Fruit fly (Drosophila melanogaster) whole organism, embryonic: ENCODE results near the gene Tmem214.

Source experiments
- Atf-2 ChIP-seq: fragments of 200-800 bp; sonication (Bioruptor generic); optimal IDR thresholded peaks from 2 replicates; lab custom pipeline; 2016; ENCODE audit warnings: missing biosample characterization, missing genetic modification characterization
- Atf6 ChIP-seq: fragments of 200-800 bp; sonication (Bioruptor generic); IDR thresholded peaks from 2 replicates; pipeline ENCODE4 v1.3.6; 2022; ENCODE audit warnings: missing biosample characterization, missing genetic modification characterization
- CG10462 ChIP-seq: fragments of 200-800 bp; sonication (Bioruptor generic); optimal IDR thresholded peaks from 2 replicates; lab custom pipeline; 2016; ENCODE audit warnings: missing biosample characterization, missing genetic modification characterization
- CG11398 ChIP-seq: fragments of 200-800 bp; sonication (Bioruptor generic); optimal IDR thresholded peaks from 2 replicates; lab custom pipeline; 2016; ENCODE audit warnings: missing biosample characterization, missing genetic modification characterization
- CG12071 ChIP-seq: fragments of 200-800 bp; sonication (Bioruptor generic); optimal IDR thresholded peaks from 3 replicates; lab custom pipeline; 2018; ENCODE audit warnings: missing biosample characterization, mild to moderate bottlenecking, missing genetic modification characterization
- CG12769 ChIP-seq: fragments of 200-800 bp; sonication (Bioruptor generic); optimal IDR thresholded peaks from 2 replicates; lab custom pipeline; 2019; ENCODE audit warnings: missing biosample characterization, mild to moderate bottlenecking, missing genetic modification characterization, moderate library complexity
- CG12942 ChIP-seq: fragments of 200-800 bp; sonication (Bioruptor generic); optimal IDR thresholded peaks from 3 replicates; lab custom pipeline; 2016; ENCODE audit warnings: missing biosample characterization, missing genetic modification characterization
- CG13287 ChIP-seq: fragments of 200-800 bp; sonication (Bioruptor generic); IDR thresholded peaks from 2 replicates; pipeline ENCODE4 v1.3.6; 2022; ENCODE audit warnings: missing biosample characterization, missing genetic modification characterization; ENCODE audit not compliant: partially characterized antibody
- CG13624 ChIP-seq: fragments of 200-800 bp; sonication (Bioruptor generic); optimal IDR thresholded peaks from 2 replicates; lab custom pipeline; 2016; ENCODE audit warnings: missing biosample characterization, missing genetic modification characterization
- CG13775 ChIP-seq: fragments of 200-800 bp; sonication (Bioruptor generic); optimal IDR thresholded peaks from 3 replicates; lab custom pipeline; 2017; ENCODE audit warnings: missing biosample characterization, mild to moderate bottlenecking, missing genetic modification characterization
- CG14710 ChIP-seq: fragments of 200-800 bp; sonication (Bioruptor generic); optimal IDR thresholded peaks from 3 replicates; lab custom pipeline; 2019; ENCODE audit warnings: missing biosample characterization, mild to moderate bottlenecking, missing genetic modification characterization, moderate library complexity
- CG15696 ChIP-seq: fragments of 200-800 bp; sonication (Bioruptor generic); optimal IDR thresholded peaks from 2 replicates; lab custom pipeline; 2019; ENCODE audit warnings: missing biosample characterization, mild to moderate bottlenecking, missing genetic modification characterization, moderate library complexity
- CG2116 ChIP-seq: fragments of 200-800 bp; sonication (Bioruptor generic); optimal IDR thresholded peaks from 3 replicates; lab custom pipeline; 2018; ENCODE audit warnings: missing biosample characterization, mild to moderate bottlenecking, missing genetic modification characterization
- CG2129 ChIP-seq: fragments of 200-800 bp; sonication (Bioruptor generic); IDR thresholded peaks from 2 replicates; pipeline ENCODE4 v1.3.6; 2022; ENCODE audit warnings: missing biosample characterization, missing genetic modification characterization; ENCODE audit not compliant: partially characterized antibody
- CG2875 ChIP-seq: fragments of 200-800 bp; sonication (Bioruptor generic); optimal IDR thresholded peaks from 2 replicates; lab custom pipeline; 2017; ENCODE audit warnings: missing biosample characterization, mild to moderate bottlenecking, missing genetic modification characterization, missing genetic modification reagents
- CG30403 ChIP-seq: fragments of 200-800 bp; sonication (Bioruptor generic); optimal IDR thresholded peaks from 3 replicates; lab custom pipeline; 2016; ENCODE audit warnings: missing biosample characterization, missing genetic modification characterization
- CG31388 ChIP-seq: fragments of 200-800 bp; sonication (Bioruptor generic); optimal IDR thresholded peaks from 2 replicates; lab custom pipeline; 2016; ENCODE audit warnings: missing biosample characterization, missing genetic modification characterization
- CG3838 ChIP-seq: fragments of 200-800 bp; sonication (Bioruptor generic); optimal IDR thresholded peaks from 3 replicates; lab custom pipeline; 2016; ENCODE audit warnings: missing biosample characterization, missing genetic modification characterization
- CG3995 ChIP-seq: fragments of 200-800 bp; sonication (Bioruptor generic); optimal IDR thresholded peaks from 3 replicates; lab custom pipeline; 2016; ENCODE audit warnings: missing biosample characterization, missing genetic modification characterization
- CG5245 ChIP-seq: fragments of 200-800 bp; sonication (Bioruptor generic); optimal IDR thresholded peaks from 3 replicates; lab custom pipeline; 2016; ENCODE audit warnings: missing biosample characterization, missing genetic modification characterization
- CG8944 ChIP-seq: fragments of 200-800 bp; sonication (Bioruptor generic); optimal IDR thresholded peaks from 3 replicates; lab custom pipeline; 2016; ENCODE audit warnings: missing biosample characterization, missing genetic modification characterization
- D19B ChIP-seq: fragments of 200-800 bp; sonication (Bioruptor generic); optimal IDR thresholded peaks from 2 replicates; lab custom pipeline; 2017; ENCODE audit warnings: missing biosample characterization, mild to moderate bottlenecking, missing genetic modification characterization
- Elba2 ChIP-seq: fragments of 200-800 bp; sonication (Bioruptor generic); optimal IDR thresholded peaks from 3 replicates; lab custom pipeline; 2016; ENCODE audit warnings: missing biosample characterization, missing genetic modification characterization
- Fer3 ChIP-seq: fragments of 200-800 bp; sonication (Bioruptor generic); optimal IDR thresholded peaks from 2 replicates; lab custom pipeline; 2018; ENCODE audit warnings: missing biosample characterization, mild to moderate bottlenecking, missing genetic modification characterization, moderate library complexity
- H15 ChIP-seq: fragments of 200-800 bp; sonication (Bioruptor generic); IDR thresholded peaks from 3 replicates; pipeline ENCODE4 v1.3.6; 2022; ENCODE audit warnings: missing biosample characterization, missing genetic modification characterization
- H2.0 ChIP-seq: fragments of 200-800 bp; sonication (Bioruptor generic); IDR thresholded peaks from 2 replicates; pipeline ENCODE4 v1.3.6; 2022; ENCODE audit warnings: missing biosample characterization, missing genetic modification characterization
- HmgD ChIP-seq: fragments of 200-800 bp; sonication (Bioruptor generic); optimal IDR thresholded peaks from 3 replicates; lab custom pipeline; 2016; ENCODE audit warnings: missing biosample characterization, missing genetic modification characterization
- Lhr ChIP-seq: fragments of 200-800 bp; sonication (Bioruptor generic); optimal IDR thresholded peaks from 3 replicates; lab custom pipeline; 2017; ENCODE audit warnings: mild to moderate bottlenecking, missing biosample characterization, missing genetic modification reagents, missing genetic modification characterization
- MESR4 ChIP-seq: fragments of 200-800 bp; sonication (Bioruptor generic); optimal IDR thresholded peaks from 2 replicates; lab custom pipeline; 2018; ENCODE audit warnings: missing biosample characterization, mild to moderate bottlenecking, missing genetic modification characterization, moderate library complexity
- Mrtf ChIP-seq: fragments of 200-800 bp; sonication (Bioruptor generic); IDR thresholded peaks from 3 replicates; pipeline ENCODE4 v1.3.6; 2022; ENCODE audit warnings: missing biosample characterization, missing genetic modification characterization
- Nf-YC ChIP-seq: fragments of 200-800 bp; optimal IDR thresholded peaks from 3 replicates; lab custom pipeline; 2019; ENCODE audit warnings: missing biosample characterization, mild to moderate bottlenecking, missing genetic modification characterization, moderate library complexity
- Scr ChIP-seq: fragments of 200-800 bp; sonication (Bioruptor generic); IDR thresholded peaks from 2 replicates; pipeline ENCODE4 v1.3.6; 2022; ENCODE audit warnings: missing biosample characterization, missing genetic modification characterization; ENCODE audit not compliant: partially characterized antibody
- Side ChIP-seq: fragments of 200-800 bp; sonication (Bioruptor generic); optimal IDR thresholded peaks from 2 replicates; lab custom pipeline; 2016; ENCODE audit warnings: missing biosample characterization, missing genetic modification characterization
- Six4 ChIP-seq: fragments of 200-800 bp; sonication (Bioruptor generic); optimal IDR thresholded peaks from 2 replicates; lab custom pipeline; 2016; ENCODE audit warnings: missing biosample characterization, missing genetic modification characterization
- Sox100B ChIP-seq: fragments of 200-800 bp; sonication (Bioruptor generic); optimal IDR thresholded peaks from 3 replicates; lab custom pipeline; 2018; ENCODE audit warnings: missing biosample characterization, mild to moderate bottlenecking, missing genetic modification characterization
- Sry-δ ChIP-seq: fragments of 200-800 bp; sonication (Bioruptor generic); optimal IDR thresholded peaks from 2 replicates; lab custom pipeline; 2016; ENCODE audit warnings: missing biosample characterization, missing genetic modification characterization
- Ssrp ChIP-seq: fragments of 200-800 bp; sonication (Bioruptor generic); optimal IDR thresholded peaks from 2 replicates; lab custom pipeline; 2018; ENCODE audit warnings: missing biosample characterization, mild to moderate bottlenecking, missing genetic modification characterization, moderate library complexity
- ac ChIP-seq: fragments of 200-800 bp; sonication (Bioruptor generic); optimal IDR thresholded peaks from 3 replicates; lab custom pipeline; 2017; ENCODE audit warnings: missing biosample characterization, mild to moderate bottlenecking, missing genetic modification characterization
- bbx ChIP-seq: fragments of 200-800 bp; sonication (Bioruptor generic); IDR thresholded peaks from 2 replicates; pipeline ENCODE4 v1.3.6; 2022; ENCODE audit warnings: missing biosample characterization, missing genetic modification characterization; ENCODE audit not compliant: partially characterized antibody
- crol ChIP-seq: fragments of 200-800 bp; sonication (Bioruptor generic); IDR thresholded peaks from 2 replicates; pipeline ENCODE4 v1.3.6; 2022; ENCODE audit warnings: missing biosample characterization, missing genetic modification characterization
- ind ChIP-seq: fragments of 200-800 bp; sonication (Bioruptor generic); optimal IDR thresholded peaks from 3 replicates; lab custom pipeline; 2016; ENCODE audit warnings: missing biosample characterization, missing genetic modification characterization
- kni ChIP-seq: fragments of 200-800 bp; sonication (Bioruptor generic); optimal IDR thresholded peaks from 3 replicates; lab custom pipeline; 2017; ENCODE audit warnings: mild to moderate bottlenecking, missing biosample characterization, missing genetic modification reagents, missing genetic modification characterization
- lola ChIP-seq, 3 experiments: fragments of >200 bp in 2 of 3; fragments of 200-800 bp in 1 of 3; sonication (Bioruptor generic) in 1 of 3; optimal IDR thresholded peaks; 2 replicates each; lab custom pipeline; 2017 to 2019; ENCODE audit warnings: missing biosample characterization in 3 of 3, missing genetic modification characterization in 3 of 3, mild to moderate bottlenecking in 1 of 3, moderate library complexity in 1 of 3
- nmo ChIP-seq: fragments of 200-800 bp; sonication (Bioruptor generic); optimal IDR thresholded peaks from 2 replicates; lab custom pipeline; 2018; ENCODE audit warnings: missing biosample characterization, mild to moderate bottlenecking, missing genetic modification characterization, moderate library complexity
- oc ChIP-seq: fragments of 200-800 bp; sonication (Bioruptor generic); optimal IDR thresholded peaks from 2 replicates; lab custom pipeline; 2018; ENCODE audit warnings: missing biosample characterization, mild to moderate bottlenecking, missing genetic modification characterization, moderate library complexity
- run ChIP-seq: fragments of 200-800 bp; sonication (Bioruptor generic); optimal IDR thresholded peaks from 3 replicates; lab custom pipeline; 2018; ENCODE audit warnings: missing biosample characterization, mild to moderate bottlenecking, missing genetic modification characterization
- ttk ChIP-seq: fragments of 200-800 bp; sonication (Bioruptor generic); IDR thresholded peaks from 2 replicates; pipeline ENCODE4 v2.1.2; 2022; ENCODE audit warnings: missing biosample characterization, missing genetic modification characterization
- twi ChIP-seq: fragments of 200-800 bp; optimal IDR thresholded peaks from 2 replicates; lab custom pipeline; 2019; ENCODE audit warnings: missing biosample characterization, mild to moderate bottlenecking, missing genetic modification characterization, moderate library complexity
- unc-4 ChIP-seq: fragments of 200-800 bp; sonication (Bioruptor generic); IDR thresholded peaks from 2 replicates; pipeline ENCODE4 v1.3.6; 2022; ENCODE audit warnings: missing biosample characterization, missing genetic modification characterization; ENCODE audit not compliant: partially characterized antibody
- yki ChIP-seq: fragments of >200 bp; optimal IDR thresholded peaks from 3 replicates; lab custom pipeline; 2018
- zf30C ChIP-seq: fragments of 200-800 bp; sonication (Bioruptor generic); optimal IDR thresholded peaks from 3 replicates; lab custom pipeline; 2018; ENCODE audit warnings: missing biosample characterization, mild to moderate bottlenecking, missing genetic modification characterization

Gene Tmem214

DNA sequence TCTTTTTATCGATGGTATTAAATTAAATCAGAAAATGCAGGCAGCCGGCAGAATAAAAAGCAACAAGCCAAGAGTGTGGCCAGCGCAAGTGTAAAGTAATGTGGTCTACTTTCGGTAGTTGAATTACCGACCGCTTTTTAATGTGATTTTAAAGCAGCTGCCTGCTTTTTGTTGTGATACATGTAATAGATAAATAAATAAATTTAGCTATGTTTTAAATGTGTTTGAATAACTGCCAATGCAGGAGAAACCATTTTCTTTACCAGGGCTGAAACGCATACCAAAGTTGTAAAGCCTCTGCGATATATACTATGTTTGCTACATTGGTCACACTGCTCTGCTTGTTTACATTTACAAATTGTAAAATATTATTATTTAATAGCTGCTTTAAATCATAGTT lies at the start of gene Tmem214, which contains the start of gene YL-1 (continued):
- TF ChIP-seq unc-4 (GFP tag; lab: Robert Waterston, UW), result peak; percentile 66
- TF ChIP-seq H2.0 (GFP tag; lab: Robert Waterston, UW), result no peak
- TF ChIP-seq Lhr (GFP tag; lab: Kevin White, UChicago), result peak; percentile 43
- TF ChIP-seq ttk, result no peak
- TF ChIP-seq CG8944 (GFP tag; lab: Kevin White, UChicago), result no peak
- TF ChIP-seq CG3838, result no peak
- TF ChIP-seq Sox100B (GFP tag; lab: Kevin White, UChicago), result no peak
- peak; percentile 22 for TF ChIP-seq MESR4 (GFP tag; lab: Kevin White, UChicago)
- TF ChIP-seq CG14710 (tag; lab: Kevin White, UChicago), result peak; percentile 64
- peak; percentile 64 for TF ChIP-seq Elba2
- TF ChIP-seq Nf-YC (tag; lab: Kevin White, UChicago), result peak; percentile 44
- peak; percentile 68 for TF ChIP-seq nmo (GFP tag; lab: Kevin White, UChicago)
- TF ChIP-seq CG2875, result no peak
- TF ChIP-seq Six4, result no peak
- no peak for TF ChIP-seq D19B (GFP tag; lab: Kevin White, UChicago)
- no peak for TF ChIP-seq H15 (GFP tag; lab: Robert Waterston, UW)
- no peak for TF ChIP-seq lola (GFP tag; optimal IDR thresholded peaks at IDR 0.05; lab: Kevin White, UChicago)
- no peak for TF ChIP-seq CG2129 (GFP tag; lab: Robert Waterston, UW)
- no peak for TF ChIP-seq CG13624 (GFP tag; lab: Kevin White, UChicago)
- peak; percentile 45 for TF ChIP-seq CG2116 (GFP tag; lab: Kevin White, UChicago)
- TF ChIP-seq Atf6 (GFP tag; lab: Robert Waterston, UW), result no peak
- no peak for TF ChIP-seq Ssrp (tag; lab: Kevin White, UChicago)
- no peak for TF ChIP-seq crol (GFP tag; lab: Robert Waterston, UW)
- no peak for TF ChIP-seq CG13775 (GFP tag; lab: Kevin White, UChicago)
- no peak for TF ChIP-seq Side (GFP tag; lab: Kevin White, UChicago)
- no peak for TF ChIP-seq CG15696
- TF ChIP-seq CG30403 (GFP tag; lab: Kevin White, UChicago), result peak; percentile 15
- TF ChIP-seq CG12769 (tag; lab: Kevin White, UChicago), result no peak
- TF ChIP-seq Sry-δ, result peak; percentile 29
- no peak for TF ChIP-seq Atf-2
- peak; percentile 69 for TF ChIP-seq Scr
- no peak for TF ChIP-seq ind (GFP tag; lab: Kevin White, UChicago)
- TF ChIP-seq ac (GFP tag; lab: Kevin White, UChicago), result no peak
- TF ChIP-seq run, result no peak
- TF ChIP-seq CG3995, result peak; percentile 17
- no peak for TF ChIP-seq CG5245 (GFP tag; lab: Kevin White, UChicago)
- TF ChIP-seq Fer3 (tag; lab: Kevin White, UChicago), result no peak
- TF ChIP-seq CG12942 (GFP tag; lab: Kevin White, UChicago), result no peak
- TF ChIP-seq CG12071 (GFP tag; lab: Kevin White, UChicago), result no peak
- no peak for TF ChIP-seq HmgD (GFP tag; lab: Kevin White, UChicago)
- no peak for TF ChIP-seq CG31388
- no peak for TF ChIP-seq zf30C (GFP tag; lab: Kevin White, UChicago)
- no peak for TF ChIP-seq CG11398
- peak; percentile 73 for TF ChIP-seq CG13287 (GFP tag; lab: Robert Waterston, UW)
- no peak for TF ChIP-seq Mrtf (GFP tag; lab: Robert Waterston, UW)
- TF ChIP-seq twi, result peak; percentile 3
- TF ChIP-seq CG10462 (GFP tag; lab: Kevin White, UChicago), result no peak
- no peak for TF ChIP-seq yki (lab: Kevin White, UChicago)
- TF ChIP-seq kni (GFP tag; lab: Kevin White, UChicago), result peak; percentile 88
- TF ChIP-seq bbx (GFP tag; lab: Robert Waterston, UW), result peak; percentile 15; the same call in 1 of the 2 replicates
- no peak for TF ChIP-seq oc (tag; lab: Kevin White, UChicago)
